Fruit fly (Drosophila melanogaster) whole organism, embryonic: ENCODE results near the gene Jhbp5.

Experiments used
- Awh ChIP-seq: fragments of 200-800 bp; sonication (Bioruptor generic); IDR thresholded peaks from 2 replicates; pipeline ENCODE4, ENCODE4 v1.3.6; 2022; ENCODE audit warnings: missing biosample characterization, missing genetic modification characterization
- CG10654 ChIP-seq: fragments of 200-800 bp; sonication (Bioruptor generic); optimal IDR thresholded peaks from 2 replicates; lab custom pipeline; 2016; ENCODE audit warnings: missing biosample characterization, missing genetic modification characterization
- CG11695 ChIP-seq: fragments of 200-800 bp; sonication (Bioruptor generic); IDR thresholded peaks from 3 replicates; pipeline ENCODE4 v1.3.6; 2022; ENCODE audit warnings: missing biosample characterization, missing genetic modification characterization
- CG12744 ChIP-seq: fragments of 200-800 bp; sonication (Bioruptor generic); optimal IDR thresholded peaks from 2 replicates; lab custom pipeline; 2016; ENCODE audit warnings: missing biosample characterization, missing genetic modification characterization
- CG14441 ChIP-seq: fragments of 200-800 bp; sonication (Bioruptor generic); IDR thresholded peaks from 2 replicates; pipeline ENCODE4 v1.3.6; 2022; ENCODE audit warnings: missing biosample characterization, missing genetic modification characterization
- CG17912 ChIP-seq: fragments of 200-800 bp; sonication (Bioruptor generic); optimal IDR thresholded peaks from 2 replicates; lab custom pipeline; 2018; ENCODE audit warnings: missing biosample characterization, mild to moderate bottlenecking, missing genetic modification characterization
- CG1792 ChIP-seq: fragments of 200-800 bp; sonication (Bioruptor generic); optimal IDR thresholded peaks from 2 replicates; lab custom pipeline; 2016; ENCODE audit warnings: missing biosample characterization, missing genetic modification characterization
- CG18011 ChIP-seq: fragments of 200-800 bp; sonication (Bioruptor generic); optimal IDR thresholded peaks from 2 replicates; lab custom pipeline; 2017; ENCODE audit warnings: missing biosample characterization, missing genetic modification characterization, mild to moderate bottlenecking, moderate library complexity, missing genotype
- CG18262 ChIP-seq: fragments of 200-800 bp; optimal IDR thresholded peaks from 3 replicates; lab custom pipeline; 2019; ENCODE audit warnings: missing biosample characterization, mild to moderate bottlenecking, missing genetic modification characterization, moderate library complexity
- CG2116 ChIP-seq: fragments of 200-800 bp; sonication (Bioruptor generic); optimal IDR thresholded peaks from 3 replicates; lab custom pipeline; 2018; ENCODE audit warnings: missing biosample characterization, mild to moderate bottlenecking, missing genetic modification characterization
- CG2120 ChIP-seq: fragments of 200-800 bp; sonication (Bioruptor generic); optimal IDR thresholded peaks from 3 replicates; lab custom pipeline; 2016; ENCODE audit warnings: missing biosample characterization, missing genetic modification characterization
- CG3995 ChIP-seq: fragments of 200-800 bp; sonication (Bioruptor generic); optimal IDR thresholded peaks from 3 replicates; lab custom pipeline; 2016; ENCODE audit warnings: missing biosample characterization, missing genetic modification characterization
- CG5245 ChIP-seq: fragments of 200-800 bp; sonication (Bioruptor generic); optimal IDR thresholded peaks from 3 replicates; lab custom pipeline; 2016; ENCODE audit warnings: missing biosample characterization, missing genetic modification characterization
- CG6272 ChIP-seq: fragments of 200-800 bp; sonication (Bioruptor generic); IDR thresholded peaks from 2 replicates; pipeline ENCODE4 v1.3.6; 2022; ENCODE audit warnings: missing biosample characterization, missing genetic modification characterization
- CG6813 ChIP-seq: fragments of 200-800 bp; sonication (Bioruptor generic); optimal IDR thresholded peaks from 2 replicates; lab custom pipeline; 2017; ENCODE audit warnings: missing biosample characterization, missing genetic modification characterization, mild to moderate bottlenecking, moderate library complexity, missing genetic modification reagents
- CG7745 ChIP-seq: fragments of 200-800 bp; sonication (Bioruptor generic); optimal IDR thresholded peaks from 2 replicates; lab custom pipeline; 2018; ENCODE audit warnings: missing biosample characterization, mild to moderate bottlenecking, missing genetic modification characterization, moderate library complexity
- CG8478 ChIP-seq: fragments of >200 bp; optimal IDR thresholded peaks from 2 replicates; lab custom pipeline; 2018
- Camta ChIP-seq: fragments of 200-800 bp; sonication (Bioruptor generic); optimal IDR thresholded peaks from 2 replicates; lab custom pipeline; 2016; ENCODE audit warnings: missing biosample characterization, missing genetic modification characterization
- Dfd ChIP-seq, 2 experiments: fragments of >200 bp; optimal IDR thresholded peaks; 2 replicates each; lab custom pipeline; 2017; ENCODE audit warnings: missing biosample characterization in 2 of 2, missing genetic modification characterization in 2 of 2
- HHEX ChIP-seq: fragments of 200-800 bp; sonication (Bioruptor generic); optimal IDR thresholded peaks from 3 replicates; lab custom pipeline; 2017; ENCODE audit warnings: missing biosample characterization, mild to moderate bottlenecking, missing genetic modification characterization, missing genetic modification reagents
- HmgZ ChIP-seq: fragments of 200-800 bp; sonication (Bioruptor generic); optimal IDR thresholded peaks from 2 replicates; lab custom pipeline; 2018; ENCODE audit warnings: missing biosample characterization, mild to moderate bottlenecking, missing genetic modification characterization
- Hmx ChIP-seq: fragments of 200-800 bp; sonication (Bioruptor generic); optimal IDR thresholded peaks from 2 replicates; lab custom pipeline; 2016; ENCODE audit warnings: missing biosample characterization, missing genetic modification characterization
- MBD-R2 ChIP-seq: fragments of 200-800 bp; sonication (Bioruptor generic); IDR thresholded peaks from 2 replicates; pipeline ENCODE4 v1.3.6; 2022; ENCODE audit warnings: missing biosample characterization, missing genetic modification characterization
- Sin3A ChIP-seq: fragments of >200 bp; optimal IDR thresholded peaks from 2 replicates; lab custom pipeline; 2018
- Six4 ChIP-seq: fragments of 200-800 bp; sonication (Bioruptor generic); optimal IDR thresholded peaks from 2 replicates; lab custom pipeline; 2016; ENCODE audit warnings: missing biosample characterization, missing genetic modification characterization
- ac ChIP-seq: fragments of 200-800 bp; sonication (Bioruptor generic); optimal IDR thresholded peaks from 3 replicates; lab custom pipeline; 2017; ENCODE audit warnings: missing biosample characterization, mild to moderate bottlenecking, missing genetic modification characterization
- ap ChIP-seq: fragments of 200-800 bp; sonication (Bioruptor generic); IDR thresholded peaks from 2 replicates; pipeline ENCODE4 v1.3.6; 2022; ENCODE audit warnings: missing biosample characterization, missing genetic modification characterization
- bigmax ChIP-seq: fragments of 200-800 bp; sonication (Bioruptor generic); optimal IDR thresholded peaks from 2 replicates; lab custom pipeline; 2018; ENCODE audit warnings: missing biosample characterization, mild to moderate bottlenecking, missing genetic modification characterization
- btn ChIP-seq: fragments of 200-800 bp; sonication (Bioruptor generic); optimal IDR thresholded peaks from 2 replicates; lab custom pipeline; 2016; ENCODE audit warnings: missing biosample characterization, missing genetic modification characterization
- chm ChIP-seq: fragments of 200-800 bp; sonication (Bioruptor generic); IDR thresholded peaks from 2 replicates; pipeline ENCODE4 v1.3.6; 2022; ENCODE audit warnings: missing biosample characterization, missing genetic modification characterization
- ci ChIP-seq: fragments of 200-800 bp; sonication (Bioruptor generic); IDR thresholded peaks from 3 replicates; pipeline ENCODE4 v1.3.6; 2022; ENCODE audit warnings: missing biosample characterization, missing genetic modification characterization
- gcm ChIP-seq: fragments of 200-800 bp; sonication (Bioruptor generic); optimal IDR thresholded peaks from 2 replicates; lab custom pipeline; 2019; ENCODE audit warnings: missing biosample characterization, mild to moderate bottlenecking, missing genetic modification characterization, moderate library complexity
- gcm2 ChIP-seq: fragments of 200-800 bp; sonication (Bioruptor generic); optimal IDR thresholded peaks from 2 replicates; lab custom pipeline; 2016; ENCODE audit warnings: missing biosample characterization, missing genetic modification characterization
- grau ChIP-seq: fragments of 200-800 bp; optimal IDR thresholded peaks from 3 replicates; lab custom pipeline; 2019; ENCODE audit warnings: missing biosample characterization, mild to moderate bottlenecking, missing genetic modification characterization, moderate library complexity
- grn ChIP-seq: fragments of 200-800 bp; sonication (Bioruptor generic); optimal IDR thresholded peaks from 3 replicates; lab custom pipeline; 2017; ENCODE audit warnings: missing biosample characterization, missing genetic modification characterization
- h ChIP-seq: fragments of >200 bp; optimal IDR thresholded peaks from 2 replicates; lab custom pipeline; 2017
- ham ChIP-seq: fragments of 200-800 bp; sonication (Bioruptor generic); IDR thresholded peaks from 2 replicates; pipeline ENCODE4 v1.3.6; 2022; ENCODE audit warnings: missing biosample characterization, missing genetic modification characterization
- insv ChIP-seq, 2 experiments: fragments of 200-800 bp; sonication (Bioruptor generic); optimal IDR thresholded peaks; 3 replicates each; lab custom pipeline; 2016 to 2018; ENCODE audit warnings: missing biosample characterization in 2 of 2, missing genetic modification characterization in 2 of 2
- jigr1 ChIP-seq: fragments of 200-800 bp; sonication (Bioruptor generic); IDR thresholded peaks from 3 replicates; pipeline ENCODE4 v1.3.6; 2022; ENCODE audit warnings: missing biosample characterization, missing genetic modification characterization
- lov ChIP-seq, 2 experiments: fragments of 200-800 bp in 1 of 2; fragments of >200 bp in 1 of 2; sonication (Bioruptor generic) in 1 of 2; IDR thresholded peaks in 1 of 2; optimal IDR thresholded peaks in 1 of 2; 2 replicates in 1 of 2; 3 replicates in 1 of 2; pipeline versions ENCODE4 v1.3.6 to Lab custom; 2017 to 2022; ENCODE audit warnings: missing biosample characterization in 1 of 2, missing genetic modification characterization in 1 of 2
- luna ChIP-seq: fragments of 200-800 bp; sonication (Bioruptor generic); optimal IDR thresholded peaks from 2 replicates; lab custom pipeline; 2016; ENCODE audit warnings: missing biosample characterization, missing genetic modification characterization
- p53 ChIP-seq: fragments of 200-800 bp; sonication (Bioruptor generic); optimal IDR thresholded peaks from 2 replicates; lab custom pipeline; 2016; ENCODE audit warnings: missing biosample characterization, missing genetic modification characterization
- pfk ChIP-seq: fragments of 200-800 bp; sonication (Bioruptor generic); optimal IDR thresholded peaks from 2 replicates; lab custom pipeline; 2018; ENCODE audit warnings: missing biosample characterization, mild to moderate bottlenecking, missing genetic modification characterization, moderate library complexity
- prd ChIP-seq, 3 experiments: fragments of >200 bp in 2 of 3; fragments of 200-800 bp in 1 of 3; sonication (Bioruptor generic) in 1 of 3; optimal IDR thresholded peaks in 2 of 3; IDR thresholded peaks in 1 of 3; 2 replicates in 2 of 3; 3 replicates in 1 of 3; pipeline versions ENCODE4 v1.3.6 to Lab custom; 2017 to 2022; ENCODE audit warnings: missing biosample characterization in 1 of 3, missing genetic modification characterization in 1 of 3
- ranshi ChIP-seq: fragments of 200-800 bp; sonication (Bioruptor generic); IDR thresholded peaks from 2 replicates; pipeline ENCODE4 v1.3.6; 2022; ENCODE audit warnings: missing biosample characterization, missing genetic modification characterization
- ro ChIP-seq: fragments of 200-800 bp; sonication (Bioruptor generic); IDR thresholded peaks from 2 replicates; pipeline ENCODE4 v1.3.6; 2022; ENCODE audit warnings: missing biosample characterization, missing genetic modification characterization
- sd ChIP-seq: fragments of 200-800 bp; sonication (Bioruptor generic); optimal IDR thresholded peaks from 3 replicates; lab custom pipeline; 2018; ENCODE audit warnings: missing biosample characterization, mild to moderate bottlenecking, missing genetic modification characterization, moderate library complexity
- seq ChIP-seq: fragments of 200-800 bp; sonication (Bioruptor generic); IDR thresholded peaks from 2 replicates; pipeline ENCODE4 v1.3.6; 2022; ENCODE audit warnings: missing biosample characterization, missing genetic modification characterization
- sisA ChIP-seq: fragments of 200-800 bp; sonication (Bioruptor generic); IDR thresholded peaks from 2 replicates; pipeline ENCODE4 v1.3.6; 2022; ENCODE audit warnings: missing biosample characterization, missing genetic modification characterization
- slou ChIP-seq: fragments of 200-800 bp; sonication (Bioruptor generic); optimal IDR thresholded peaks from 3 replicates; lab custom pipeline; 2016; ENCODE audit warnings: missing biosample characterization, missing genetic modification characterization
- slp2 ChIP-seq: fragments of 200-800 bp; sonication (Bioruptor generic); optimal IDR thresholded peaks from 2 replicates; lab custom pipeline; 2016; ENCODE audit warnings: missing biosample characterization, missing genetic modification characterization
- ssp ChIP-seq: fragments of 200-800 bp; sonication (Bioruptor generic); IDR thresholded peaks from 2 replicates; pipeline ENCODE4 v1.3.6; 2022; ENCODE audit warnings: missing biosample characterization, missing genetic modification characterization
- yki ChIP-seq: fragments of >200 bp; optimal IDR thresholded peaks from 3 replicates; lab custom pipeline; 2018

Jhbp5 gene

DNA sequence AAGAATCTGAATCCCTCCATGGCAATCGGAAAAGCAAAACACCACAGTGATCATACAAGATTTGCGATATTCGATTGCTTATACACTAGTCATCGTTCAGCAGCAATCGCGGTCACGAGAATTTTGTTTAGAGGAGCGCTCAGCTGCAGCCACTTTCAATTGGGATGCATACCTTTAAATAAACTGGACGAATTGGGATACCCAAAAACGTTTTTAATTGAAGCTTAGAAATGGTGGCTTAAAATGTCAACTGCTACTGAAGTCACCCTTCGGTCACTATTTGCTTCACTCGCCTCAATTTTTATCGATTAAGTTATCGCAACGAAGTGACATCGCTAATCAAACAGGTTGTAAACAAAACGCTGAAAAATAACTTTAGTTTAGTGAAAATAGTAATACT is 3.4 kb upstream of the Jhbp5 start, which contains the start of the genes IKKbeta and CG5013 (continued):
- TF ChIP-seq Camta (GFP tag; lab: Kevin White, UChicago) (peak; percentile 67), grn (GFP tag; lab: Kevin White, UChicago) (no peak), Sin3A (lab: Kevin White, UChicago) (peak; percentile 93), ac (GFP tag; lab: Kevin White, UChicago) (no peak), ssp (peak; percentile 34; the same call in 1 of the 2 replicates), HmgZ (tag; lab: Kevin White, UChicago) (peak; percentile 73), slp2 (GFP tag; lab: Kevin White, UChicago) (peak; percentile 7), CG3995 (GFP tag; lab: Kevin White, UChicago) (peak; percentile 100), CG6272 (no peak), CG10654 (GFP tag; lab: Kevin White, UChicago) (peak; percentile 42), Hmx (no peak), ap (GFP tag; lab: Robert Waterston, UW) (no peak), CG2120 (peak; percentile 68), CG5245 (peak; percentile 2), sisA (GFP tag; lab: Robert Waterston, UW) (peak; percentile 40; the same call in 1 of the 2 replicates), ranshi (peak; percentile 52; the same call in 1 of the 2 replicates), bigmax (GFP tag; lab: Kevin White, UChicago) (no peak), CG18262 (tag; lab: Kevin White, UChicago) (peak; percentile 40), jigr1 (GFP tag; lab: Robert Waterston, UW) (no peak), CG2116 (GFP tag; lab: Kevin White, UChicago) (peak; percentile 85), p53 (GFP tag; lab: Kevin White, UChicago) (peak; percentile 23), gcm (no peak), CG1792 (GFP tag; lab: Kevin White, UChicago) (peak; percentile 55), MBD-R2 (peak; percentile 79), CG8478 (peak; percentile 30), ci (GFP tag; lab: Robert Waterston, UW) (0 out of 3 replicates have a peak, but pooled peaks have one; percentile 49), lov (optimal IDR thresholded peaks at IDR 0.05; lab: Kevin White, UChicago) (no peak), lov (GFP tag; IDR thresholded peaks at IDR 0.05; lab: Robert Waterston, UW) (no peak), luna (peak; percentile 35), btn (peak; percentile 22), prd (optimal IDR thresholded peaks at IDR 0.05; lab: Kevin White, UChicago) (no peak), prd (GFP tag; IDR thresholded peaks at IDR 0.05; lab: Robert Waterston, UW) (peak; percentile 74), CG12744 (GFP tag; lab: Kevin White, UChicago) (peak; percentile 28), CG7745 (tag; lab: Kevin White, UChicago) (no peak), slou (GFP tag; lab: Kevin White, UChicago) (peak; percentile 38), CG6813 (GFP tag; lab: Kevin White, UChicago) (no peak), CG11695 (no peak), insv (GFP tag; optimal IDR thresholded peaks at IDR 0.05; lab: Kevin White, UChicago) (peak in 1 of 2 experiments; percentile 28), HHEX (GFP tag; lab: Kevin White, UChicago) (peak; percentile 36), chm (no peak), grau (tag; lab: Kevin White, UChicago) (peak; percentile 67), ham (no peak), Six4 (GFP tag; lab: Kevin White, UChicago) (no peak), seq (GFP tag; lab: Robert Waterston, UW) (peak; percentile 53; the same call in 1 of the 2 replicates), CG17912 (GFP tag; lab: Kevin White, UChicago) (no peak), yki (peak; percentile 34), h (lab: Kevin White, UChicago) (no peak), Awh (GFP tag; lab: Robert Waterston, UW) (no peak), CG14441 (GFP tag; lab: Robert Waterston, UW) (peak; percentile 22; the same call in 1 of the 2 replicates), gcm2 (GFP tag; lab: Kevin White, UChicago) (no peak), Dfd (GFP tag; optimal IDR thresholded peaks at IDR 0.05; lab: Kevin White, UChicago) (no peak), sd (tag; lab: Kevin White, UChicago) (peak; percentile 53), pfk (GFP tag; lab: Kevin White, UChicago) (no peak), CG18011 (no peak), ro (GFP tag; lab: Robert Waterston, UW) (no peak)
